Fruit fly (Drosophila melanogaster) whole organism, embryonic: ENCODE measurements around the gene CG33110.

Source experiments
- Aef1 ChIP-seq: fragments of 200-800 bp; sonication (Bioruptor generic); IDR thresholded peaks from 3 replicates; pipeline ENCODE4 v1.3.6; 2022; ENCODE audit warnings: missing biosample characterization, missing genetic modification characterization
- Atf6 ChIP-seq: fragments of 200-800 bp; sonication (Bioruptor generic); IDR thresholded peaks from 2 replicates; pipeline ENCODE4 v1.3.6; 2022; ENCODE audit warnings: missing biosample characterization, missing genetic modification characterization
- CG10321 ChIP-seq: fragments of 200-800 bp; sonication (Bioruptor generic); IDR thresholded peaks from 2 replicates; pipeline ENCODE4 v1.3.6; 2022; ENCODE audit warnings: missing biosample characterization, missing genetic modification characterization
- CG11247 ChIP-seq: fragments of 200-800 bp; sonication (Bioruptor generic); IDR thresholded peaks from 2 replicates; pipeline ENCODE4 v1.3.6; 2022; ENCODE audit warnings: missing biosample characterization, missing genetic modification characterization
- CG11723 ChIP-seq: fragments of 200-800 bp; sonication (Bioruptor generic); optimal IDR thresholded peaks from 2 replicates; lab custom pipeline; 2017; ENCODE audit warnings: missing biosample characterization, mild to moderate bottlenecking, missing genetic modification characterization
- CG12236 ChIP-seq: fragments of 200-800 bp; sonication (Bioruptor generic); optimal IDR thresholded peaks from 2 replicates; lab custom pipeline; 2016; ENCODE audit warnings: missing biosample characterization, missing genetic modification characterization
- CG1233 ChIP-seq: fragments of 200-800 bp; sonication (Bioruptor generic); optimal IDR thresholded peaks from 4 replicates; lab custom pipeline; 2018; ENCODE audit warnings: missing biosample characterization, mild to moderate bottlenecking, missing genetic modification characterization
- CG12769 ChIP-seq: fragments of 200-800 bp; sonication (Bioruptor generic); optimal IDR thresholded peaks from 2 replicates; lab custom pipeline; 2019; ENCODE audit warnings: missing biosample characterization, mild to moderate bottlenecking, missing genetic modification characterization, moderate library complexity
- CG13424 ChIP-seq: fragments of 200-800 bp; sonication (Bioruptor generic); optimal IDR thresholded peaks from 2 replicates; lab custom pipeline; 2019; ENCODE audit warnings: missing biosample characterization, mild to moderate bottlenecking, missing genetic modification characterization, moderate library complexity
- CG13624 ChIP-seq: fragments of 200-800 bp; sonication (Bioruptor generic); optimal IDR thresholded peaks from 2 replicates; lab custom pipeline; 2016; ENCODE audit warnings: missing biosample characterization, missing genetic modification characterization
- CG13775 ChIP-seq: fragments of 200-800 bp; sonication (Bioruptor generic); optimal IDR thresholded peaks from 3 replicates; lab custom pipeline; 2017; ENCODE audit warnings: missing biosample characterization, mild to moderate bottlenecking, missing genetic modification characterization
- CG13894 ChIP-seq: fragments of 200-800 bp; sonication (Bioruptor generic); optimal IDR thresholded peaks from 3 replicates; lab custom pipeline; 2018; ENCODE audit warnings: missing biosample characterization, mild to moderate bottlenecking, missing genetic modification characterization, moderate library complexity
- CG14441 ChIP-seq: fragments of 200-800 bp; sonication (Bioruptor generic); IDR thresholded peaks from 2 replicates; pipeline ENCODE4 v1.3.6; 2022; ENCODE audit warnings: missing biosample characterization, missing genetic modification characterization
- CG17361 ChIP-seq: fragments of 200-800 bp; sonication (Bioruptor generic); IDR thresholded peaks from 3 replicates; pipeline ENCODE4 v1.3.6; 2022; ENCODE audit warnings: missing biosample characterization, missing genetic modification characterization
- CG17385 ChIP-seq: fragments of 200-800 bp; sonication (Bioruptor generic); optimal IDR thresholded peaks from 3 replicates; lab custom pipeline; 2018; ENCODE audit warnings: missing biosample characterization, mild to moderate bottlenecking, missing genetic modification characterization
- CG2120 ChIP-seq: fragments of 200-800 bp; sonication (Bioruptor generic); optimal IDR thresholded peaks from 3 replicates; lab custom pipeline; 2016; ENCODE audit warnings: missing biosample characterization, missing genetic modification characterization
- CG2875 ChIP-seq: fragments of 200-800 bp; sonication (Bioruptor generic); optimal IDR thresholded peaks from 2 replicates; lab custom pipeline; 2017; ENCODE audit warnings: missing biosample characterization, mild to moderate bottlenecking, missing genetic modification characterization, missing genetic modification reagents
- CG33557 ChIP-seq: fragments of 200-800 bp; sonication (Bioruptor generic); optimal IDR thresholded peaks from 2 replicates; lab custom pipeline; 2019; ENCODE audit warnings: missing biosample characterization, mild to moderate bottlenecking, missing genetic modification characterization, moderate library complexity
- CG34224 ChIP-seq: fragments of 200-800 bp; sonication (Bioruptor generic); IDR thresholded peaks from 3 replicates; pipeline ENCODE4 v1.3.6; 2022; ENCODE audit warnings: missing biosample characterization, missing genetic modification characterization; ENCODE audit not compliant: partially characterized antibody
- CG42726 ChIP-seq: fragments of 200-800 bp; sonication (Bioruptor generic); IDR thresholded peaks from 2 replicates; pipeline ENCODE4 v1.3.6; 2022; ENCODE audit warnings: missing biosample characterization, missing genetic modification characterization; ENCODE audit not compliant: partially characterized antibody
- CG43689 ChIP-seq: fragments of 200-800 bp; sonication (Bioruptor generic); IDR thresholded peaks from 2 replicates; pipeline ENCODE4 v1.3.6; 2022; ENCODE audit warnings: missing biosample characterization, missing genetic modification characterization
- CG6791 ChIP-seq: fragments of 200-800 bp; sonication (Bioruptor generic); IDR thresholded peaks from 3 replicates; pipeline ENCODE4 v1.3.6; 2022; ENCODE audit warnings: missing biosample characterization, missing genetic modification characterization; ENCODE audit not compliant: partially characterized antibody
- CG7963 ChIP-seq: fragments of 200-800 bp; sonication (Bioruptor generic); IDR thresholded peaks from 3 replicates; pipeline ENCODE4 v1.3.6; 2022; ENCODE audit warnings: missing biosample characterization, missing genetic modification characterization; ENCODE audit not compliant: partially characterized antibody
- CG7987 ChIP-seq: fragments of 200-800 bp; sonication (Bioruptor generic); optimal IDR thresholded peaks from 2 replicates; lab custom pipeline; 2018; ENCODE audit warnings: missing biosample characterization, mild to moderate bottlenecking, missing genetic modification characterization, moderate library complexity
- CG8944 ChIP-seq: fragments of 200-800 bp; sonication (Bioruptor generic); optimal IDR thresholded peaks from 3 replicates; lab custom pipeline; 2016; ENCODE audit warnings: missing biosample characterization, missing genetic modification characterization
- CG9215 ChIP-seq: fragments of 200-800 bp; sonication (Bioruptor generic); IDR thresholded peaks from 2 replicates; pipeline ENCODE4 v1.3.6; 2022; ENCODE audit warnings: missing biosample characterization, missing genetic modification characterization
- CG9437 ChIP-seq: fragments of 200-800 bp; sonication (Bioruptor generic); optimal IDR thresholded peaks from 2 replicates; lab custom pipeline; 2018; ENCODE audit warnings: missing biosample characterization, mild to moderate bottlenecking, missing genetic modification characterization
- Elba2 ChIP-seq: fragments of 200-800 bp; sonication (Bioruptor generic); optimal IDR thresholded peaks from 3 replicates; lab custom pipeline; 2016; ENCODE audit warnings: missing biosample characterization, missing genetic modification characterization
- H15 ChIP-seq: fragments of 200-800 bp; sonication (Bioruptor generic); IDR thresholded peaks from 3 replicates; pipeline ENCODE4 v1.3.6; 2022; ENCODE audit warnings: missing biosample characterization, missing genetic modification characterization
- HHEX ChIP-seq: fragments of 200-800 bp; sonication (Bioruptor generic); optimal IDR thresholded peaks from 3 replicates; lab custom pipeline; 2017; ENCODE audit warnings: missing biosample characterization, mild to moderate bottlenecking, missing genetic modification characterization, missing genetic modification reagents
- Hsf ChIP-seq: fragments of 200-800 bp; sonication (Bioruptor generic); optimal IDR thresholded peaks from 3 replicates; lab custom pipeline; 2016; ENCODE audit warnings: missing biosample characterization, missing genetic modification characterization
- Oaz ChIP-seq: fragments of 200-800 bp; sonication (Bioruptor generic); IDR thresholded peaks from 2 replicates; pipeline ENCODE4 v1.3.6; 2022; ENCODE audit warnings: missing biosample characterization, missing genetic modification characterization
- Pdp1 ChIP-seq, 2 experiments: fragments of 200-800 bp; sonication (Bioruptor generic); optimal IDR thresholded peaks; 3 replicates each; lab custom pipeline; 2016; ENCODE audit warnings: missing biosample characterization in 2 of 2, missing genetic modification characterization in 2 of 2, mild to moderate bottlenecking in 1 of 2, moderate library complexity in 1 of 2
- Ptx1 ChIP-seq: fragments of 200-800 bp; sonication (Bioruptor generic); IDR thresholded peaks from 2 replicates; pipeline ENCODE4 v1.3.6; 2022; ENCODE audit warnings: missing biosample characterization, missing genetic modification characterization
- Usf ChIP-seq: fragments of 200-800 bp; sonication (Bioruptor generic); optimal IDR thresholded peaks from 2 replicates; lab custom pipeline; 2017; ENCODE audit warnings: missing genotype, missing biosample characterization, missing genetic modification characterization
- amos ChIP-seq: fragments of 200-800 bp; sonication (Bioruptor generic); IDR thresholded peaks from 2 replicates; pipeline ENCODE4 v1.3.6; 2022; ENCODE audit warnings: missing biosample characterization, missing genetic modification characterization; ENCODE audit not compliant: partially characterized antibody
- crol ChIP-seq: fragments of 200-800 bp; sonication (Bioruptor generic); IDR thresholded peaks from 2 replicates; pipeline ENCODE4 v1.3.6; 2022; ENCODE audit warnings: missing biosample characterization, missing genetic modification characterization
- danr ChIP-seq: fragments of 200-800 bp; sonication (Bioruptor generic); IDR thresholded peaks from 2 replicates; pipeline ENCODE4 v1.3.6; 2022; ENCODE audit warnings: missing biosample characterization, missing genetic modification characterization
- dm ChIP-seq: fragments of 200-800 bp; sonication (Bioruptor generic); optimal IDR thresholded peaks from 3 replicates; lab custom pipeline; 2016; ENCODE audit warnings: missing biosample characterization, missing genetic modification characterization
- eyg ChIP-seq: fragments of 200-800 bp; sonication (Bioruptor generic); optimal IDR thresholded peaks from 3 replicates; lab custom pipeline; 2016; ENCODE audit warnings: missing biosample characterization, missing genetic modification characterization
- gcm2 ChIP-seq: fragments of 200-800 bp; sonication (Bioruptor generic); optimal IDR thresholded peaks from 2 replicates; lab custom pipeline; 2016; ENCODE audit warnings: missing biosample characterization, missing genetic modification characterization
- gro ChIP-seq: fragments of 200-800 bp; sonication (Bioruptor generic); optimal IDR thresholded peaks from 2 replicates; lab custom pipeline; 2016; ENCODE audit warnings: missing biosample characterization, missing genetic modification characterization
- gt ChIP-seq: fragments of 200-800 bp; sonication (Bioruptor generic); IDR thresholded peaks from 2 replicates; pipeline ENCODE4 v1.3.6; 2022; ENCODE audit warnings: missing biosample characterization, missing genetic modification characterization
- jumu ChIP-seq: fragments of 200-800 bp; sonication (Bioruptor generic); optimal IDR thresholded peaks from 3 replicates; lab custom pipeline; 2016; ENCODE audit warnings: missing biosample characterization, missing genetic modification characterization
- lab ChIP-seq: fragments of 200-800 bp; sonication (Bioruptor generic); optimal IDR thresholded peaks from 3 replicates; lab custom pipeline; 2017; ENCODE audit warnings: missing biosample characterization, missing genetic modification characterization, mild to moderate bottlenecking, moderate library complexity, missing genetic modification reagents
- luna ChIP-seq: fragments of 200-800 bp; sonication (Bioruptor generic); optimal IDR thresholded peaks from 2 replicates; lab custom pipeline; 2016; ENCODE audit warnings: missing biosample characterization, missing genetic modification characterization
- nau ChIP-seq: fragments of 200-800 bp; sonication (Bioruptor generic); optimal IDR thresholded peaks from 3 replicates; lab custom pipeline; 2017; ENCODE audit warnings: missing biosample characterization, mild to moderate bottlenecking, missing genetic modification characterization, missing genetic modification reagents
- prd ChIP-seq, 3 experiments: fragments of >200 bp in 2 of 3; fragments of 200-800 bp in 1 of 3; sonication (Bioruptor generic) in 1 of 3; optimal IDR thresholded peaks in 2 of 3; IDR thresholded peaks in 1 of 3; 2 replicates in 2 of 3; 3 replicates in 1 of 3; pipeline versions ENCODE4 v1.3.6 to Lab custom; 2017 to 2022; ENCODE audit warnings: missing biosample characterization in 1 of 3, missing genetic modification characterization in 1 of 3
- sna ChIP-seq: fragments of 200-800 bp; sonication (Bioruptor generic); IDR thresholded peaks from 2 replicates; pipeline ENCODE4 v1.3.6; 2022; ENCODE audit warnings: missing biosample characterization, missing genetic modification characterization; ENCODE audit not compliant: partially characterized antibody
- tin ChIP-seq: fragments of 200-800 bp; sonication (Bioruptor generic); optimal IDR thresholded peaks from 3 replicates; lab custom pipeline; 2016; ENCODE audit warnings: missing biosample characterization, missing genetic modification characterization

Gene CG33110

dm6 chr3R:22627936-22628513, 58.0 kb downstream of the CG33110 start:
- TF ChIP-seq CG10321 (no peak), CG8944 (GFP tag; lab: Kevin White, UChicago) (no peak), Elba2 (no peak), CG7963 (GFP tag; lab: Robert Waterston, UW) (no peak), H15 (GFP tag; lab: Robert Waterston, UW) (0 out of 3 replicates have a peak, but pooled peaks have one; percentile 19), CG17385 (peak; percentile 50), lab (GFP tag; lab: Kevin White, UChicago) (peak; percentile 33), prd (optimal IDR thresholded peaks at IDR 0.05; lab: Kevin White, UChicago) (no peak), prd (GFP tag; IDR thresholded peaks at IDR 0.05; lab: Robert Waterston, UW) (no peak), Atf6 (GFP tag; lab: Robert Waterston, UW) (peak; percentile 31; the same call in 1 of the 2 replicates), CG17361 (GFP tag; lab: Robert Waterston, UW) (no peak), luna (no peak), eyg (no peak), CG13624 (peak; percentile 12), HHEX (GFP tag; lab: Kevin White, UChicago) (no peak), CG2120 (peak; percentile 75), Oaz (no peak), nau (no peak), CG12236 (GFP tag; lab: Kevin White, UChicago) (no peak), dm (GFP tag; lab: Kevin White, UChicago) (no peak), CG6791 (GFP tag; lab: Robert Waterston, UW) (no peak), amos (GFP tag; lab: Robert Waterston, UW) (no peak), Ptx1 (no peak), CG12769 (tag; lab: Kevin White, UChicago) (peak; percentile 50), crol (GFP tag; lab: Robert Waterston, UW) (no peak), CG33557 (no peak), CG13424 (peak; percentile 56), danr (GFP tag; lab: Robert Waterston, UW) (no peak), CG11723 (GFP tag; lab: Kevin White, UChicago) (peak; percentile 19), CG2875 (GFP tag; lab: Kevin White, UChicago) (no peak), gro (GFP tag; lab: Kevin White, UChicago) (no peak), Pdp1 (GFP tag; optimal IDR thresholded peaks at IDR 0.05; lab: Kevin White, UChicago) (peak in 1 of 2 experiments; percentile 1), CG14441 (peak; percentile 49; the same call in 1 of the 2 replicates), gt (no peak), Aef1 (GFP tag; lab: Robert Waterston, UW) (no peak), CG1233 (GFP tag; lab: Kevin White, UChicago) (no peak), Hsf (GFP tag; lab: Kevin White, UChicago) (peak; percentile 41), CG13775 (GFP tag; lab: Kevin White, UChicago) (no peak), sna (GFP tag; lab: Robert Waterston, UW) (no peak), gcm2 (no peak), CG9215 (no peak), tin (GFP tag; lab: Kevin White, UChicago) (no peak), jumu (GFP tag; lab: Kevin White, UChicago) (no peak), CG7987 (GFP tag; lab: Kevin White, UChicago) (no peak), CG34224 (GFP tag; lab: Robert Waterston, UW) (no peak), CG11247 (GFP tag; lab: Robert Waterston, UW) (no peak), CG42726 (GFP tag; lab: Robert Waterston, UW) (no peak), Usf (no peak), CG9437 (GFP tag; lab: Kevin White, UChicago) (peak; percentile 20), CG43689 (no peak), CG13894 (tag; lab: Kevin White, UChicago) (no peak)
